Worm (Caenorhabditis elegans): ENCODE results near the gene R05F9.7.

The R05F9.7 gene

DNA sequence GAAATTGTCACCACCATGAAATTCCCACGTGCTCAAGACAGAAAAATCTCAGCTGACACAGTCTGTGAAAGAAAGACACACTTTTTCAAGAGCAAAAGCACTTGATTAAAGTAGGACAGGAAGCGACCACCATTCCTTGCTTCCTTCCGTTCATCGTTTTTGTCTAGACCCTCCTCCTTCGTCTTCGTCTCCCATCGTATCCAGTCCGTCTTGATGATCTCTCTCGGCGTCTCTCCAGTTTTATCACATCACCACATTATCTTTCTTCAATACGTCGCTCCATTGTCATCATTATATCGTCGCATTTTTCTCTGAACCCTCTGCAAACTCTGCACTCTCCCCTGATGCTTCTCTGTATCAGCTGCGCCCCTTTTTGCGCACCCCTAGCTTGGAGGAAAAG, 22.1 kb downstream of the R05F9.7 start (continued):
- TF ChIP-seq repo-1 (tag; optimal IDR thresholded peaks at IDR 0.05) (no peak), ztf-26 (tag; optimal IDR thresholded peaks at IDR 0.05) (no peak), hmg-1.2 (GFP tag; IDR thresholded peaks at IDR 0.05) (peak; percentile 40; the same call in 1 of the 2 replicates), bed-2 (GFP tag; IDR thresholded peaks at IDR 0.05) (no peak), ztf-25 (GFP tag; IDR thresholded peaks at IDR 0.05) (no peak), lin-35 (GFP tag; optimal IDR thresholded peaks at IDR 0.05) (no peak), lin-40 (tag; optimal IDR thresholded peaks at IDR 0.05) (peak; percentile 24), atf-7 (tag; optimal IDR thresholded peaks at IDR 0.05) (no peak), sdz-38 (tag; optimal IDR thresholded peaks at IDR 0.05) (no peak), tlf-1 (GFP tag; optimal IDR thresholded peaks at IDR 0.05) (no peak), B0035.1 (tag; optimal IDR thresholded peaks at IDR 0.05) (no peak)

DNA sequence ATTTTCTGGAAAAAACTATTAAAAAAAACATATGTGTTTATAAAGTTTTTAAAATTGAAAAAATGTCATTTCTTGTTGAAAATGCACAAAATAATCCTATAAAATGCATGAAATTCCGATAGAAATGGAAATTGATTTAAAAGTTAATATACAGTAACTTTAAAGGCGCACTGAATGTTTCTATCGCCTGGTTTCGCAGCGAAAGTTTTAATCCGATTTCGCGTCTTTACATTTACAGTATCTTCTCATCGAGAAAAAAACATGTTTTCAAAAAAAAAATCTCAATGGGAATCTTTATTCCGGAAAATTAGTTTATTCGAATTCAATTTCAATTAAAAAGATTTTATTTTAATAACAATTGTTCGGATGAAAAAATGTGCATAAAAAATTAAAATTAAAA, 28.1 kb downstream of the R05F9.7 start, which contains the start of gene R05F9.11:
TSS of gene R05F9.11 (minus strand) at position 5 of the 400 bp plus-strand sequence.
- TF ChIP-seq gei-17 (GFP tag; optimal IDR thresholded peaks at IDR 0.05) (no peak), efl-1 (GFP tag; optimal IDR thresholded peaks at IDR 0.05) (peak; percentile 27), mcd-1 (GFP tag; IDR thresholded peaks at IDR 0.05) (0 out of 2 replicates have a peak, but pooled peaks have one; percentile 18), unc-130 (GFP tag; optimal IDR thresholded peaks at IDR 0.05) (no peak), Y79H2A.3 (GFP tag; conservative IDR thresholded peaks at IDR 0.05) (no peak), hlh-26 (GFP tag; conservative IDR thresholded peaks at IDR 0.05) (no peak), lir-1 (GFP tag; conservative IDR thresholded peaks at IDR 0.05) (no peak), hmg-1.2 (GFP tag; IDR thresholded peaks at IDR 0.05) (no peak), Y67H2A.10 (GFP tag; conservative IDR thresholded peaks at IDR 0.05) (no peak), lsl-1 (GFP tag; optimal IDR thresholded peaks at IDR 0.05) (peak; percentile 94), tlf-1 (GFP tag; optimal IDR thresholded peaks at IDR 0.05) (peak; percentile 4), egl-18 (GFP tag; IDR thresholded peaks at IDR 0.05) (no peak), xnd-1 (tag; optimal IDR thresholded peaks at IDR 0.05) (peak; percentile 90), tbp1 (GFP tag; optimal IDR thresholded peaks at IDR 0.05) (peak; percentile 42), madf-8 (GFP tag; conservative IDR thresholded peaks at IDR 0.05) (peak; percentile 87), egrh-3 (GFP tag; IDR thresholded peaks at IDR 0.05) (no peak), akir-1 (GFP tag; optimal IDR thresholded peaks at IDR 0.05) (no peak), B0261.1 (tag; optimal IDR thresholded peaks at IDR 0.05) (no peak), D2030.7 (GFP tag; IDR thresholded peaks at IDR 0.05) (peak; percentile 66), F33H1.4 (GFP tag; IDR thresholded peaks at IDR 0.05) (peak; percentile 95), pha-4 (tag; optimal IDR thresholded peaks at IDR 0.05) (no peak), lsy-27 (tag; optimal IDR thresholded peaks at IDR 0.05; ENCODE audit: borderline replicate concordance, insufficient read depth) (no peak), madf-6 (GFP tag; IDR thresholded peaks at IDR 0.05) (peak; percentile 93), ztf-26 (tag; optimal IDR thresholded peaks at IDR 0.05) (no peak), F49E8.2 (tag; optimal IDR thresholded peaks at IDR 0.05; ENCODE audit: insufficient read depth) (peak; percentile 43), ceh-91 (GFP tag; IDR thresholded peaks at IDR 0.05) (0 out of 2 replicates have a peak, but pooled peaks have one; percentile 52), nhr-80 (tag; optimal IDR thresholded peaks at IDR 0.05) (no peak), madf-3 (GFP tag; IDR thresholded peaks at IDR 0.05) (no peak), F57C9.4 (tag; optimal IDR thresholded peaks at IDR 0.05) (no peak), Y95B8A.8 (GFP tag; IDR thresholded peaks at IDR 0.05) (no peak), T26A5.8 (tag; optimal IDR thresholded peaks at IDR 0.05) (no peak), die-1 (tag; optimal IDR thresholded peaks at IDR 0.05) (no peak), lin-54 (GFP tag; optimal IDR thresholded peaks at IDR 0.05) (peak; percentile 45), atf-7 (tag; optimal IDR thresholded peaks at IDR 0.05) (no peak), attf-3 (GFP tag; conservative IDR thresholded peaks at IDR 0.05) (no peak), sdz-38 (tag; optimal IDR thresholded peaks at IDR 0.05) (no peak), unc-62 (GFP tag; optimal IDR thresholded peaks at IDR 0.05) (no peak), Y53G8AR.9 (GFP tag; conservative IDR thresholded peaks at IDR 0.05) (no peak), athp-1 (tag; optimal IDR thresholded peaks at IDR 0.05) (no peak), ztf-3 (GFP tag; optimal IDR thresholded peaks at IDR 0.05) (no peak), nfya-1 (tag; optimal IDR thresholded peaks at IDR 0.05; ENCODE audit: borderline replicate concordance, insufficient read depth) (no peak)

Data from whole organism, young adult.